Worm (Caenorhabditis elegans) whole organism, L4 larva: ENCODE measurements around the gene sdz-32.
"Not testable (repeated sequence)": the region's sequence is repeated elsewhere in the genome, so short reads cannot be mapped to it uniquely, and the experiment has no call there.

Experiments used
- F26F4.8 ChIP-seq: fragments of 200-800 bp; sonication (Bioruptor generic); conservative IDR thresholded peaks from 2 replicates; pipeline ENCODE4 v1.3.6; 2022; ENCODE audit warnings: missing genetic modification characterization, missing compliant biosample characterization
- R02D3.7 ChIP-seq: fragments of 150-350 bp; sonication (generic microtip); optimal IDR thresholded peaks from 3 replicates; lab custom pipeline; 2014; ENCODE audit warnings: missing biosample characterization, missing genetic modification characterization
- T20F7.1 ChIP-seq: fragments of 200-800 bp; sonication (Bioruptor generic); optimal IDR thresholded peaks from 2 replicates; lab custom pipeline; 2018; ENCODE audit warnings: mild to moderate bottlenecking, missing genetic modification characterization, missing compliant biosample characterization
- T26A8.4 ChIP-seq: fragments of 200-800 bp; sonication (Bioruptor generic); IDR thresholded peaks from 2 replicates; pipeline ENCODE4 v1.3.6; 2022; ENCODE audit warnings: missing genetic modification characterization, missing compliant biosample characterization
- Y48G9A.11 ChIP-seq: fragments of 200-800 bp; sonication (Bioruptor generic); IDR thresholded peaks from 2 replicates; pipeline ENCODE4 v1.3.6; 2022; ENCODE audit warnings: missing genetic modification reagents, missing genetic modification characterization, missing compliant biosample characterization
- ZK546.5 ChIP-seq, 2 experiments: sonication (generic microtip); optimal IDR thresholded peaks; 2 replicates each; lab custom pipeline; 2017; ENCODE audit warnings: missing biosample characterization in 2 of 2, missing genetic modification characterization in 2 of 2
- aly-2 ChIP-seq: sonication (generic microtip); optimal IDR thresholded peaks from 2 replicates; lab custom pipeline; 2018; ENCODE audit warnings: missing biosample characterization, missing genetic modification characterization
- ceh-28 ChIP-seq: fragments of 150-350 bp; optimal IDR thresholded peaks from 2 replicates; lab custom pipeline; 2014; ENCODE audit warnings: missing biosample characterization, missing genetic modification reagents, missing genetic modification characterization
- ceh-44 ChIP-seq: fragments of 200-800 bp; sonication (Bioruptor generic); IDR thresholded peaks from 2 replicates; pipeline ENCODE4 v1.3.6; 2022; ENCODE audit warnings: missing genetic modification reagents, missing genetic modification characterization, missing compliant biosample characterization
- ceh-62 ChIP-seq: sonication (generic microtip); optimal IDR thresholded peaks from 2 replicates; lab custom pipeline; 2017; ENCODE audit warnings: missing biosample characterization, missing genetic modification characterization
- daf-16 ChIP-seq, 3 experiments: sonication (generic microtip); optimal IDR thresholded peaks; 2 replicates each; lab custom pipeline; 2016 to 2017; ENCODE audit warnings: missing genetic modification characterization in 3 of 3, missing genetic modification reagents in 3 of 3, mild to moderate bottlenecking in 2 of 3, missing compliant biosample characterization in 2 of 3, missing biosample characterization in 1 of 3, moderate library complexity in 1 of 3
- dmd-6 ChIP-seq: fragments of 200-800 bp; sonication (Bioruptor generic); IDR thresholded peaks from 2 replicates; pipeline ENCODE4 v1.3.6; 2022; ENCODE audit warnings: missing genetic modification reagents, missing genetic modification characterization, missing compliant biosample characterization
- duxl-1 ChIP-seq: sonication (generic microtip); optimal IDR thresholded peaks from 2 replicates; lab custom pipeline; 2016; ENCODE audit warnings: mild to moderate bottlenecking, missing genetic modification characterization, moderate library complexity, missing compliant biosample characterization; ENCODE audit not compliant: poor library complexity
- fkh-10 ChIP-seq: fragments of 150-350 bp; optimal IDR thresholded peaks from 2 replicates; lab custom pipeline; 2014; ENCODE audit warnings: missing biosample characterization, missing genetic modification reagents, missing genetic modification characterization
- hif-1 ChIP-seq, 2 experiments: sonication (generic microtip); optimal IDR thresholded peaks; 2 replicates each; lab custom pipeline; 2016 to 2017; ENCODE audit warnings: missing compliant biosample characterization in 2 of 2, missing genetic modification characterization in 2 of 2, missing genetic modification reagents in 2 of 2, missing genotype in 2 of 2, mild to moderate bottlenecking in 1 of 2
- hlh-30 ChIP-seq: sonication (generic microtip); optimal IDR thresholded peaks from 2 replicates; lab custom pipeline; 2017; ENCODE audit warnings: antibody characterized with exemption, mild to moderate bottlenecking, missing genetic modification characterization, missing compliant biosample characterization; ENCODE audit not compliant: insufficient read depth
- lin-1 ChIP-seq: fragments of 200-800 bp; sonication (Bioruptor generic); IDR thresholded peaks from 2 replicates; pipeline ENCODE4 v1.3.6; 2022; ENCODE audit warnings: missing genetic modification reagents, missing genetic modification characterization, missing compliant biosample characterization
- lin-13 ChIP-seq: fragments of 150-350 bp; optimal IDR thresholded peaks from 2 replicates; lab custom pipeline; 2014; ENCODE audit warnings: missing biosample characterization, missing genetic modification reagents, missing genetic modification characterization
- lir-3 ChIP-seq: sonication (generic microtip); optimal IDR thresholded peaks from 2 replicates; lab custom pipeline; 2016; ENCODE audit warnings: mild to moderate bottlenecking, missing genetic modification characterization, missing compliant biosample characterization
- madf-5 ChIP-seq, 2 experiments: fragments of 200-800 bp; sonication (Bioruptor generic); IDR thresholded peaks; 2 replicates each; pipeline ENCODE4 v1.3.6; 2022; ENCODE audit warnings: missing compliant biosample characterization in 2 of 2, missing genetic modification characterization in 2 of 2
- madf-9 ChIP-seq: fragments of 200-800 bp; sonication (Bioruptor generic); conservative IDR thresholded peaks from 2 replicates; pipeline ENCODE4 v1.3.6; 2022; ENCODE audit warnings: missing genetic modification reagents, missing genetic modification characterization, missing compliant biosample characterization
- mep-1 ChIP-seq: fragments of 150-350 bp; sonication (generic microtip); optimal IDR thresholded peaks from 3 replicates; lab custom pipeline; 2014; ENCODE audit warnings: missing biosample characterization, missing genetic modification characterization
- mxl-2 ChIP-seq: fragments of 200-800 bp; sonication (Bioruptor generic); conservative IDR thresholded peaks from 2 replicates; pipeline ENCODE4 v1.3.6; 2022; ENCODE audit warnings: missing genetic modification reagents, missing genetic modification characterization, missing compliant biosample characterization
- nhr-102 ChIP-seq: sonication (generic microtip); optimal IDR thresholded peaks from 2 replicates; lab custom pipeline; 2016; ENCODE audit warnings: mild to moderate bottlenecking, missing genetic modification characterization, moderate library complexity, missing compliant biosample characterization
- nhr-25 ChIP-seq: sonication (generic microtip); optimal IDR thresholded peaks from 2 replicates; lab custom pipeline; 2017; ENCODE audit warnings: missing genetic modification characterization, mild to moderate bottlenecking, missing compliant biosample characterization, antibody characterized with exemption, moderate library complexity, borderline replicate concordance; ENCODE audit not compliant: insufficient read depth
- nhr-41 ChIP-seq: fragments of 200-800 bp; sonication (Bioruptor generic); IDR thresholded peaks from 2 replicates; pipeline ENCODE4 v1.3.6; 2022; ENCODE audit warnings: missing genetic modification reagents, missing genetic modification characterization, missing compliant biosample characterization
- nhr-42 ChIP-seq: fragments of 200-800 bp; sonication (Bioruptor generic); IDR thresholded peaks from 2 replicates; pipeline ENCODE4 v1.3.6; 2022; ENCODE audit warnings: missing genetic modification characterization, missing compliant biosample characterization
- nhr-48 ChIP-seq: sonication (generic microtip); optimal IDR thresholded peaks from 2 replicates; lab custom pipeline; 2016; ENCODE audit warnings: mild to moderate bottlenecking, missing genetic modification characterization, missing compliant biosample characterization
- nhr-6 ChIP-seq: fragments of 150-350 bp; optimal IDR thresholded peaks from 2 replicates; lab custom pipeline; 2014; ENCODE audit warnings: missing biosample characterization, missing genetic modification characterization
- nhr-77 ChIP-seq: fragments of 150-350 bp; optimal IDR thresholded peaks from 2 replicates; lab custom pipeline; 2014; ENCODE audit warnings: missing biosample characterization, missing genetic modification characterization
- pqm-1 ChIP-seq: sonication (generic microtip); optimal IDR thresholded peaks from 2 replicates; lab custom pipeline; 2017; ENCODE audit warnings: missing biosample characterization, missing genetic modification characterization
- sdz-12 ChIP-seq: fragments of 200-800 bp; sonication (Bioruptor generic); optimal IDR thresholded peaks from 2 replicates; lab custom pipeline; 2018; ENCODE audit warnings: mild to moderate bottlenecking, missing genetic modification characterization, missing compliant biosample characterization
- set-16 ChIP-seq: fragments of 200-800 bp; sonication (Bioruptor generic); IDR thresholded peaks from 2 replicates; pipeline ENCODE4 v1.3.6; 2022; ENCODE audit warnings: missing genetic modification reagents, missing genetic modification characterization, missing compliant biosample characterization
- unc-130 ChIP-seq: sonication (generic microtip); optimal IDR thresholded peaks from 2 replicates; lab custom pipeline; 2016; ENCODE audit warnings: missing genetic modification reagents, missing genetic modification characterization, missing compliant biosample characterization
- zfp-2 ChIP-seq: sonication (generic microtip); optimal IDR thresholded peaks from 2 replicates; lab custom pipeline; 2016; ENCODE audit warnings: mild to moderate bottlenecking, missing genetic modification characterization, missing compliant biosample characterization
- zfp-3 ChIP-seq: fragments of 200-800 bp; sonication (Bioruptor generic); conservative IDR thresholded peaks from 2 replicates; pipeline ENCODE4 v1.3.6; 2022; ENCODE audit warnings: missing genetic modification reagents, missing genetic modification characterization, missing compliant biosample characterization
- zip-2 ChIP-seq: fragments of 150-350 bp; optimal IDR thresholded peaks from 2 replicates; lab custom pipeline; 2014; ENCODE audit warnings: missing biosample characterization, missing genetic modification characterization
- ztf-11 ChIP-seq: fragments of 150-350 bp; optimal IDR thresholded peaks from 2 replicates; lab custom pipeline; 2014; ENCODE audit warnings: missing biosample characterization, missing genetic modification characterization

The sdz-32 gene

ce11 chrII:3447906-3448305, 25.9 kb upstream of the sdz-32 start, which contains the start of gene C16C8.21 (continued):
- TF ChIP-seq duxl-1 (tag; lab: Kevin White, UChicago) (no peak), unc-130 (GFP tag; lab: Kevin White, UChicago) (no peak), ZK546.5 (tag; optimal IDR thresholded peaks at IDR 0.05; lab: Kevin White, UChicago) (no peak), R02D3.7 (tag; lab: Kevin White, UChicago) (no peak)

ce11 chrII:3448776-3449280, 25.0 kb upstream of the sdz-32 start, which contains the start of gene C16C8.25:
Gene C16C8.25, plus strand, starts transcription at chrII:3449230.
- TF ChIP-seq fkh-10 (GFP tag; lab: Kevin White, UChicago) (no peak), aly-2 (tag; lab: Kevin White, UChicago) (no peak), set-16 (GFP tag; lab: Robert Waterston, UW) (no peak), duxl-1 (tag; lab: Kevin White, UChicago) (no peak), nhr-41 (GFP tag; lab: Robert Waterston, UW) (no peak), sdz-12 (GFP tag; lab: Kevin White, UChicago) (no peak), mep-1 (tag; lab: Kevin White, UChicago) (no peak), lir-3 (tag; lab: Kevin White, UChicago) (no peak), ztf-11 (tag; lab: Kevin White, UChicago) (no peak), madf-9 (no peak), dmd-6 (GFP tag; lab: Robert Waterston, UW) (no peak), F26F4.8 (no peak), nhr-6 (tag; lab: Kevin White, UChicago) (no peak), nhr-25 (tag; lab: Kevin White, UChicago) (no peak), hif-1 (tag; optimal IDR thresholded peaks at IDR 0.05; lab: Kevin White, UChicago) (no peak)

ce11 chrII:3449514-3449913, 24.3 kb upstream of the sdz-32 start, which contains the start of gene C16C8.14:
Gene C16C8.14, plus strand, starts transcription at chrII:3449814.
- not testable (repeated sequence) for TF ChIP-seq T20F7.1; dmd-6 (GFP tag; lab: Robert Waterston, UW); zfp-3 (GFP tag; lab: Robert Waterston, UW)

ce11 chrII:3452421-3452820, 21.4 kb upstream of the sdz-32 start, which contains the start of gene C16C8.12:
Gene C16C8.12, plus strand, starts transcription at chrII:3452721.
- TF ChIP-seq zip-2 (tag; lab: Kevin White, UChicago): no peak
- no peak for TF ChIP-seq nhr-48

ce11 chrII:3453521-3453920, 20.3 kb upstream of the sdz-32 start, which contains the start of gene C16C8.11:
Gene C16C8.11, plus strand, starts transcription at chrII:3453708.
- no peak for TF ChIP-seq mxl-2 (GFP tag; lab: Robert Waterston, UW)
- TF ChIP-seq nhr-77: no peak
- TF ChIP-seq lir-3 (tag; lab: Kevin White, UChicago): no peak
- TF ChIP-seq hif-1 (tag; optimal IDR thresholded peaks at IDR 0.05; lab: Kevin White, UChicago): no peak
- TF ChIP-seq madf-5 (GFP tag; IDR thresholded peaks at IDR 0.05; lab: Robert Waterston, UW): no peak
- no peak for TF ChIP-seq T26A8.4 (GFP tag; lab: Robert Waterston, UW)
- no peak for TF ChIP-seq ceh-62 (tag; lab: Kevin White, UChicago)
- TF ChIP-seq lin-1 (GFP tag; lab: Robert Waterston, UW): no peak
- no peak for TF ChIP-seq ceh-44 (GFP tag; lab: Robert Waterston, UW)
- no peak for TF ChIP-seq madf-9
- TF ChIP-seq lin-13 (GFP tag; lab: Kevin White, UChicago): no peak
- TF ChIP-seq nhr-42: no peak
- TF ChIP-seq pqm-1 (tag; lab: Kevin White, UChicago): no peak
- TF ChIP-seq daf-16 (GFP tag; optimal IDR thresholded peaks at IDR 0.05; lab: Kevin White, UChicago): no peak
- TF ChIP-seq daf-16 (tag; optimal IDR thresholded peaks at IDR 0.05; lab: Kevin White, UChicago): no peak
- no peak for TF ChIP-seq zfp-2 (tag; lab: Kevin White, UChicago)
- TF ChIP-seq nhr-102 (tag; lab: Kevin White, UChicago): no peak
- TF ChIP-seq hlh-30 (tag; lab: Kevin White, UChicago): no peak
- no peak for TF ChIP-seq Y48G9A.11
- no peak for TF ChIP-seq ceh-28
